Worm (Caenorhabditis elegans) whole organism, dauer: ENCODE data around the gene K11H12.3.

Experiments
- unc-62 ChIP-seq: sonication (generic microtip); optimal IDR thresholded peaks from 2 replicates; lab custom pipeline; 2017; ENCODE audit warnings: missing biosample characterization, missing genetic modification reagents, missing genetic modification characterization

K11H12.3 gene

DNA sequence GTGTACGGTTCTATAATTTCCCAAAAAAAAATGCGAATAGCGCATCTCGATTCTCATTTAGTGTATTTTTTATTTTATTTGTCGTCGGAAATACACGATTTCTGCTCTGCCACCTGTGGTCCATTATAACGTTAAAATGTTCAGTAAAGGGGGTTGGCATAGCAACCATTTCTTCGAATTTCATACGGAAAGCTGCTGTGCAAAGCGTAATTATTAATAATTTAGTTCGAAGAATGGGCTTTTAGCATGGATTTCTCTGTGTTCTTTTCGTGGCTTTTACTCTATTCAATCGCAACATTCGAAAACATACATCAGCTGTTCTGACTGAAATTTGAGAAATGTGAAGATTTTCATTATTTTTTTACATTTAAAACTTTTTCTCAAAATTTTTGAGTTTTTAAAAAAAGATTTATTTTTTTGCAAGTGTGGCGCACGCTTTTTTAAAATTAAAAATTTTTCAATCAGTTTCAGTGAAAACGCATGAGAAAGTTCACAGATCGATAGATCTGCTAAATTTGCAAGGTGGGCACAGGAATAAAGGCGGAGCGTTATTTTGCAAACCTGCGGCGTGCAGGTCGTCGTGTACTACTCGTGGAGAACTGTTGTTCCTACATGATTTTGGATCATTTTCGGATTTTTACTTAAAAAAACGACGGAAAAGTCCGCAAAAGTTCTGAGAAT, 14.6 kb downstream of the K11H12.3 start:
- no peak for TF ChIP-seq unc-62

DNA sequence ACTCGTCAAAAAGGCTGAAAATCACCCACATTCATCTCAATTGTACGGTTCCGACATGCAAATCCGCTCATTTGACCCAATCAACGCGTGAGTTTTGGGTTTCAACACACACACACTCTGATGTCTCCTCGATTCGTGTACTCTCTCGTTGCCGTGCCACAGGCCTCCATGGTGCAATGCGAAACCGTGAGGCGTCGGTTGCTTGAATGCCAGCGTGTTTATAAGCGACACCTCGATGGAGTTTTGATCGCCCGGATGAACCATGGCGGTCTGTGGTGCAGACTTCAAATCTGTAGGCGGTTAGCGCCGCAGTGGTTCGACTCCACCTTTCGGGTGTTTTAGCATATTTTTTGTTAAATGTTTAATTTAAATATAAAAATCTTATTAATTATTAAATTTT, 15.3 kb downstream of the K11H12.3 start:
- no peak for TF ChIP-seq unc-62

ce11 chrIV:657046-657445, 16.2 kb downstream of the K11H12.3 start:
- TF ChIP-seq unc-62 = no peak

- peak; percentile 54 for TF ChIP-seq unc-62
Measured at ce11 chrIV:654526-655440, 18.5 kb downstream of the K11H12.3 start, which contains the start of the genes rpl-15 and K11H12.8. TSS of gene rpl-15 (minus strand) at chrIV:654576. TSS of gene K11H12.8 (plus strand) at chrIV:655390.

DNA sequence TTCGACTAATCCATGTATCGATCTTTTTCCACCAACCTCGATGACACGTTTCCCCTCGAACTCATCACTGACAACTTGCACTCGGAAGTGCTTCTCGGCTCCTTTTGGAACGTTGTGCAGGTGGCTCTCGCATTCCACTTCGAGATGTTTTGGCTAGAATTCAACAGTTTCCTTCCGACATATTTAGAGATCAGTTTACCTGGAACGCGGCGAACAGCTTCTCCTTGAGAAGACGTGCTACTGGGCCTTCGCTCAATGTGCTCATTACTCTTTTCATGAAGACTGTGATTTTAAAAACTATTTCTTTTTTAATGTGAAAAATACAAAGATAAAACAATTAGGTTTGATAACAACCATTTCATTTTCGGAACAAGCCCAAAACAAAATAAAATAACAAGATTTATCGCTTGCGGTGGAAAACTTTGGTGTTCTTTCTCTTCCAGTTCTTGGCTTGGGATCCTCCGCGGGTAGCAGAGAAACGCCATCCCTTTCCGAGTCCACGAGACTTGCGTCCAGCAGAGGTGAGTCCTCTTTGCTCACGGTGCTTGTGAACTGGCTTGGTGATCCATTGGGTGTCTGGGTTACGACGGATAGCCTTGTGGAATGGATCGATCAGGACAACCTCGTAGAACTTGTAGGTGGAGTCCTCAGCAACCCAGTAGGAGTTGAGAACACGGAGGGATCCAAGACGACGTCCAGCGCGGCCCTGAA, 20.0 kb downstream of the K11H12.3 start, which contains the start of gene K11H12.1:
TSS of gene K11H12.1 (minus strand) at position 284 of the 711 bp plus-strand sequence.
- no peak for TF ChIP-seq unc-62

DNA sequence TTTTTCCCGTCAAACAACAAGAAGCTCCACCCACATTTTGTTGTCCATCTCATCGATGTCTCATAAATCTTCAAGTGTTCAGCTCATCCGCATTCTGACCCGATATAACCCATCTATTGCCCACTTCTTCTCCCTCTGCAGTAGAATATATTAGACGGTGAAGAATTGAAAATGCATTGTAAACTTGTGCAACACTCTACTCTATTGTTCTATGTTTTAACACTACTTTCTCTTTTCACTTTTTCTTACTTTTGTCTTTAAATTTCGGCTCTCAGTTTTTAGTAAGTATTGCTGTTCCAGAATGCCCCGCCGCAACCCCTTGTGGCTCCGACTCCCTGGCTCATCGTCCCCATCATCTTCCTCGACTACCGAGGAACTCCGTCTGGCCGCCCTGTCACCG, 23.9 kb downstream of the K11H12.3 start, which contains the start of gene K11H12.9:
TSS of gene K11H12.9 (plus strand) at position 301 of the 400 bp plus-strand sequence.
- TF ChIP-seq unc-62 = no peak

DNA sequence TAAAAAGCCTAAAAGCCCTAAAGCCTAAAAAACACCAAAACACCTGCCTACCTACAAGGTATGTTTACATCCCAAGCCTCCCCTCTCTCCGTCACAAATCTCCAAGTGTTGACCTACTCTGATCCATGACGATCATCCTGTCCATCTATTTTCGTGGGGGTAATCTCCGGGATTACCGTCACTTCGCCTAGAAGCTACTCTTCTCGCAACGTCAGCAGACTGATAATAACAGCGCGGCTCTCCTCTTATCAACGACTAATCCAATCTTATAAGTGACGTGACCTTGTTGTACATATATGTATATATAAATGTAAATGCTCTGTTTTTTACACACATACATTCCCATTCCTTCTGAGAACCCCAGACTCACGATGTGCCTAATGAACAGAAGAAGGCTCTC, 24.9 kb downstream of the K11H12.3 start:
- TF ChIP-seq unc-62 = no peak

DNA sequence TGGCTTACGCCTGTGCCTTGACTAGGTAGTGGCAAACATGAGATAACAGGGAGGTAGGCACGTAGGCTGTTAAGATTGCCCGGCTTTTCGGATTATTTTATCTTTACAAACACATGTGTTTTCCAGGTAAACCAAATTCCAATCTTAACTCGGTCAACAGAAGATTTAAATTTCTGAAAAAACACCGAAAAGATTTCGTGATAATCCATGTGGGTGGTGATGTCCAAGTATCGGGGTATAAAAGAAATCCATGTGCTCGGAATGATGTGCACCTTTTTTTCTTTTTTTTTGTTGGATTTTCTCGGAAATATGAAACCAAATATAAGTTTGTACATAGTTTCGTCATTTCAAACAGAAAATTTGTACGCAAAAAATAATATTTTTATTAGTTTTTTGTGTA, 29.8 kb downstream of the K11H12.3 start:
- no peak for TF ChIP-seq unc-62

- TF ChIP-seq unc-62 = no peak
Measured at ce11 chrIV:639167-639566, 34.1 kb downstream of the K11H12.3 start.

- TF ChIP-seq unc-62 = no peak
Measured at ce11 chrIV:633565-633964, 39.7 kb downstream of the K11H12.3 start.

- no peak for TF ChIP-seq unc-62
Measured at ce11 chrIV:631869-632268, 41.4 kb downstream of the K11H12.3 start.

ce11 chrIV:630598-630997, 42.7 kb downstream of the K11H12.3 start:
- no peak for TF ChIP-seq unc-62

- TF ChIP-seq unc-62 = no peak
Measured at ce11 chrIV:627237-627636, 46.0 kb downstream of the K11H12.3 start, which contains the start of gene nhr-76. TSS of gene nhr-76 (plus strand) at chrIV:627537.

DNA sequence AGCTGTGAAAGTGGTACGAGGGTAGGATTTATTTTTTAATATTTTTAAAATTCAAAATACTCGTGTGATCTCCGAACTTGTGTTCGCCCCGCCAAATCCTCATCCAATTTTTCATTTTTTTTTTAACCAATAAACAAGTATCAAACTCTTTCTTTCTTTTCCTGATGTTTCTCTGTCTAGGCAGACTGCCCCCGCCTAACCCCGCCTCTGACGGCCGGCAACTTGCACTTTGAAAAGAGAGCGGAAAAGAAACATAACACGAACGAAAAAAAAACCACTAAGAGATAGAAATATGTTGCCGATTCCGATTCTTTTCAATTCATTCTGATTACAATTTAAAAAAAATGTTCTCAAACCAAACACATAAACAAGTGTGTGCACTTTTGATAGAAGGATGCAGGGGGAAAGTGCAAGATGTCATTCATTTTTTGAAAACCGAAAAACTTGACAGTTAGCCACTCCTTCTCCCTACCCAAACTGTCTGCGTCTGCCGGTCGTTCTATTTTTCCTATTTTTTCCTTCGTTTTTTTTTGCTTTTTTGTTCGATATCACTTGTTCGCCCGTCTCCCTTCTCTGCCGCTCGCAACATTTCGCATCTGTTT, 47.2 kb downstream of the K11H12.3 start:
- TF ChIP-seq unc-62 = no peak

DNA sequence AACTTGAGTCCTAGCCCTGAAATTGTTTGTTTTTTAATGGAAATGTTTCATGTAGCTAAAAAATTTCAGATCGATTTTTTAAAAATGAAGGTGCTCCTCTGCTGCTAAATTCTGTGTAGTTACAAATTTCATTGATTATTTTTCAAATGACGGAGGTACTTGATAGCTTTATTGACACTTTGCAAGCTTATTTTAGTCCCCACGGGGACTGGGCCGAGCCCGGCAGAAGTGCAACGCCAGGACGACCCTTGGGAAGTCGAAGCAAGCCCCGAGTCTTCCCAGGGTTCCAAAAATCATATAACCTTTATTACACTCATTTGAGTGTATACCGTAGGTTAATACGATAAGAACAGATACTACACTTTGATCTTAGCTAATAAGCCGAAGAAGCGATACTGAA, 49.4 kb downstream of the K11H12.3 start:
- TF ChIP-seq unc-62 = no peak

ce11 chrIV:622989-623388, 50.3 kb downstream of the K11H12.3 start:
- TF ChIP-seq unc-62 = no peak
